Worm (Caenorhabditis elegans): ENCODE data around the gene vha-8.
A peak's percentile ranks its signal among the peaks of the same experiment; 100 is the strongest.

Gene vha-8

DNA sequence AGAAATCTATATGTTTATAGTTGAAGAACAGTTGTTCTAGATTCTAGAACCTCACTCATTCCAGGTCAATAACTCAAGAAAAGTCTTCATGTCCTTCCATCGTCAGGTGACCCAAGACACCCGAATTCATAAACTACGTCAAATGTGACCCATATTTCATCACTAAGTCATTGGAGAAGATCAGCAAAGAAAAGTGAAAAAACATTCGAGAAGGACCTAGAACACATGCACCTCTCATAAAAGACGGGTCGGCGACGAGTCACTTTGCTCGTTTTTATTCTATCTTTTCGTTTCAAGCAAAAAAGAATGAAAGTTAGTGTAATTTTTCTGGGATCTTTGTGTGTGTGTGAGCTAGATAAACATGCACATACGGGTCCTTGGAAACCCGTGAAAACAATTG is 39.7 kb upstream of the vha-8 start:
- TF ChIP-seq K12H6.12 (tag; optimal IDR thresholded peaks at IDR 0.05) (peak; percentile 27), hsf-1 (GFP tag; IDR thresholded peaks at IDR 0.05) (peak; percentile 41; the same call in 1 of the 2 replicates), nfya-1 (tag; optimal IDR thresholded peaks at IDR 0.05; ENCODE audit: borderline replicate concordance, insufficient read depth) (no peak), somi-1 (GFP tag; optimal IDR thresholded peaks at IDR 0.05) (peak; percentile 60), ekl-4 (GFP tag; IDR thresholded peaks at IDR 0.05) (no peak), die-1 (tag; optimal IDR thresholded peaks at IDR 0.05) (no peak), ZK185.1 (tag; optimal IDR thresholded peaks at IDR 0.05; ENCODE audit: poor library complexity, severe bottlenecking) (no peak), cebp-1 (GFP tag; IDR thresholded peaks at IDR 0.05) (no peak), cebp-1 (tag; optimal IDR thresholded peaks at IDR 0.05) (peak; percentile 54)

DNA sequence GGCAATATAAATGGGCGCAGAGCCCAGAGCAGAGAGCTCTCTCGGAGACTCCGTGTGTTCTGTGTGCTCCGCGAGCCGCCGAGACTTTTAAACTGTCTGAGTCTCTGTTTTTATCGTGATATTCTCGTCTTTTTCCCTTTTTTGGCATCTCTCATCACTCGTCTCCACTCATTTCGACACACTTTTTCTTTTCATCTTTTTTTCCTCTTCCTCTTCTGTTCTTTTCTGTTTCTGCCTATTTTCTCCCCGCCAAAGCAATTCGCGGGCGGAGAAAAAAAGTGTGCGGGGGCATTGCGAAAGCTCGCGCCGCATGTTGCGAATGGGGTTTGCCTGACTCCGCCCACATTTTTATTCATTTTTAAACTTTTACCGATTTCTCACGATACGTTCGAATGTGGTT is 34.5 kb upstream of the vha-8 start:
- TF ChIP-seq K11D2.4 (GFP tag; IDR thresholded peaks at IDR 0.05): peak; percentile 82
- TF ChIP-seq madf-3 (GFP tag; IDR thresholded peaks at IDR 0.05): peak; percentile 93
- TF ChIP-seq attf-3 (GFP tag; conservative IDR thresholded peaks at IDR 0.05): peak; percentile 75
- no peak for TF ChIP-seq nhr-120 (GFP tag; IDR thresholded peaks at IDR 0.05)
- peak; percentile 93 for TF ChIP-seq pbrm-1 (GFP tag; IDR thresholded peaks at IDR 0.05)
- peak; percentile 87 for TF ChIP-seq hmg-20 (GFP tag; IDR thresholded peaks at IDR 0.05)
- no peak for TF ChIP-seq T26A5.8 (tag; optimal IDR thresholded peaks at IDR 0.05)
- TF ChIP-seq let-526 (GFP tag; IDR thresholded peaks at IDR 0.05): peak; percentile 64; the same call in 1 of the 2 replicates
- TF ChIP-seq ceh-58 (GFP tag; IDR thresholded peaks at IDR 0.05): no peak
- TF ChIP-seq lir-1 (GFP tag; conservative IDR thresholded peaks at IDR 0.05): peak; percentile 85
- peak; percentile 37 for TF ChIP-seq rpc-1 (optimal IDR thresholded peaks at IDR 0.05)
- TF ChIP-seq rpc-1 (tag; optimal IDR thresholded peaks at IDR 0.05): no peak
- TF ChIP-seq F55B11.4 (tag; optimal IDR thresholded peaks at IDR 0.05; ENCODE audit: borderline replicate concordance, insufficient read depth): no peak
- TF ChIP-seq Y79H2A.3 (GFP tag; conservative IDR thresholded peaks at IDR 0.05): peak; percentile 86; the same call in 1 of the 2 replicates
- peak; percentile 42 for TF ChIP-seq nhr-90 (tag; optimal IDR thresholded peaks at IDR 0.05)
- no peak for TF ChIP-seq nhr-27 (tag; optimal IDR thresholded peaks at IDR 0.05)
- TF ChIP-seq bed-2 (GFP tag; IDR thresholded peaks at IDR 0.05): peak; percentile 66; the same call in 1 of the 2 replicates
- TF ChIP-seq F10E7.11 (tag; optimal IDR thresholded peaks at IDR 0.05): no peak
- TF ChIP-seq hsf-1 (GFP tag; IDR thresholded peaks at IDR 0.05): peak; percentile 87
- no peak for TF ChIP-seq tbx-9 (tag; optimal IDR thresholded peaks at IDR 0.05; ENCODE audit: borderline replicate concordance)
- peak; percentile 92 for TF ChIP-seq athp-1 (tag; optimal IDR thresholded peaks at IDR 0.05)
- TF ChIP-seq B0019.2 (GFP tag; conservative IDR thresholded peaks at IDR 0.05): peak; percentile 87
- no peak for TF ChIP-seq dpff-1 (tag; optimal IDR thresholded peaks at IDR 0.05)
- peak; percentile 85 for TF ChIP-seq snpc-1.1 (tag; optimal IDR thresholded peaks at IDR 0.05; ENCODE audit: insufficient read depth)
- no peak for TF ChIP-seq B0035.1 (tag; optimal IDR thresholded peaks at IDR 0.05)
- TF ChIP-seq F52B5.7 (tag; optimal IDR thresholded peaks at IDR 0.05): peak; percentile 52
- TF ChIP-seq tbp1 (GFP tag; optimal IDR thresholded peaks at IDR 0.05): peak; percentile 75
- TF ChIP-seq bed-1 (GFP tag; IDR thresholded peaks at IDR 0.05): no peak
- TF ChIP-seq zim-3 (tag; optimal IDR thresholded peaks at IDR 0.05): peak; percentile 17
- peak; percentile 40 to 92 (median 90) for TF ChIP-seq lin-35 (GFP tag; optimal IDR thresholded peaks at IDR 0.05)
- TF ChIP-seq gei-17 (GFP tag; optimal IDR thresholded peaks at IDR 0.05): peak; percentile 62
- peak; percentile 11 for TF ChIP-seq B0261.1 (tag; optimal IDR thresholded peaks at IDR 0.05)
- no peak for TF ChIP-seq F57A8.1 (GFP tag; optimal IDR thresholded peaks at IDR 0.05)
- peak; percentile 85 for TF ChIP-seq nhr-80 (tag; optimal IDR thresholded peaks at IDR 0.05)
- TF ChIP-seq lag-1 (GFP tag; IDR thresholded peaks at IDR 0.05): no peak
- 0 out of 2 replicates have a peak, but pooled peaks have one; percentile 27 for TF ChIP-seq aptf-3 (GFP tag; IDR thresholded peaks at IDR 0.05)
- TF ChIP-seq sea-2 (GFP tag; IDR thresholded peaks at IDR 0.05): no peak
- no peak for TF ChIP-seq ztf-3 (GFP tag; optimal IDR thresholded peaks at IDR 0.05)
- peak; percentile 44 for TF ChIP-seq mel-28 (tag; optimal IDR thresholded peaks at IDR 0.05; ENCODE audit: borderline replicate concordance)
- TF ChIP-seq B0336.3 (GFP tag; IDR thresholded peaks at IDR 0.05): peak; percentile 98

All from whole organism, young adult.